Worm (Caenorhabditis elegans): ENCODE data around the gene rhr-1.

Gene rhr-1

DNA sequence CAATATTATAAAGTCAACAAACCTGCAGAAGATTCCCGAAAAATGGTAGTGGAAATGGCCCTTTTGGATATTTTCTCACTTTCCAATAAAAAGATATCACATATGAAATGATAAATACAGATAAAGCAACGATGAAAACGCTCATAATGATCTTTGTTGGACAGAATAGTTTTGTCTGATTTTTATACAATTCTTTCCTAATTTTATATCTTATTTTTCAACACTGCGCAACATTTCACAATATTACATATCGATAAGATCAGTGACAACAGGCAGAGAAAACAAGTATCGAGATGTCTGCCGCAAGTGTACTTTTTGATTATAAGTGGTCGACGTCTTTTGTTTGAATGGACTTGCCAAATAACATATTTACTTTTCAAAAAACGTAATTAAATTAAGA lies 4.8 kb upstream of the rhr-1 start, which contains the start of gene cyp-14A5:
Gene cyp-14A5, minus strand, starts transcription at position 163 of the 400 bp plus-strand sequence.
- TF ChIP-seq zip-2 (tag; optimal IDR thresholded peaks at IDR 0.05) (peak; percentile 66), unc-62 (GFP tag; optimal IDR thresholded peaks at IDR 0.05 in 1 of 2) (peak in 1 of 2 experiments; percentile 96), unc-62 (tag; optimal IDR thresholded peaks at IDR 0.05) (no peak), fos-1 (tag; optimal IDR thresholded peaks at IDR 0.05) (no peak)

DNA sequence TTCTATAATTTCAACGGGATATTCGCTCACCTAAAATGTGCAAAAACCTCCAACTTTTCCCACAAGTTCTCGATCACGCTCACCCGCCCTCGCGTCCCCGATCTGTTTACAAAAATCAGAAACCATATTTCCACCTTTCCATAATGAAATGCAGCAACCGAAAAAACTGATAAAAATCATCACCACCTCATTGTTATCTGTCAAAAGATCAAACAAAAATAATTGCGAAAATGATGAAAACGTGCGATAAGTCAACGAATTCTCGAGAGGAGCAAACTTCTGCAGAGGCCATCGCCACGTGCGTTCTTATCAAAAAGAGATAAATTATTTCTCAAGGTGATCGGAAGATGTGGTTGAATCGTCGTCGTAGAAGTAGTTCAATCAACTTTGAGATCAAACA lies 3.0 kb upstream of the rhr-1 start:
- TF ChIP-seq set-16 (GFP tag; IDR thresholded peaks at IDR 0.05) (no peak), nhr-10 (tag; optimal IDR thresholded peaks at IDR 0.05) (peak; percentile 34), Y48G9A.11 (GFP tag; IDR thresholded peaks at IDR 0.05) (no peak), pha-4 (GFP tag; IDR thresholded peaks at IDR 0.05) (no peak), pha-4 (tag; optimal IDR thresholded peaks at IDR 0.05) (no peak), dmd-6 (GFP tag; IDR thresholded peaks at IDR 0.05) (peak; percentile 95), T20F7.1 (GFP tag; optimal IDR thresholded peaks at IDR 0.05) (no peak), daf-8 (GFP tag; IDR thresholded peaks at IDR 0.05) (no peak), nhr-77 (tag; optimal IDR thresholded peaks at IDR 0.05) (peak; percentile 32), Y5F2A.4 (GFP tag; optimal IDR thresholded peaks at IDR 0.05) (no peak), dmd-8 (GFP tag; IDR thresholded peaks at IDR 0.05) (no peak), lin-29 (GFP tag; IDR thresholded peaks at IDR 0.05) (no peak), php-3 (GFP tag; IDR thresholded peaks at IDR 0.05) (0 out of 2 replicates have a peak, but pooled peaks have one; percentile 16), lin-13 (GFP tag; optimal IDR thresholded peaks at IDR 0.05) (no peak), mdl-1 (tag; optimal IDR thresholded peaks at IDR 0.05) (peak; percentile 54 to 97), tra-1 (GFP tag; IDR thresholded peaks at IDR 0.05) (peak; percentile 85), mxl-3 (GFP tag; optimal IDR thresholded peaks at IDR 0.05) (peak; percentile 96), nhr-48 (tag; optimal IDR thresholded peaks at IDR 0.05) (peak; percentile 39), aha-1 (tag) (peak; percentile 53), duxl-1 (tag; optimal IDR thresholded peaks at IDR 0.05; ENCODE audit: poor library complexity) (no peak), unc-62 (GFP tag; optimal IDR thresholded peaks at IDR 0.05 in 1 of 2) (peak in 1 of 2 experiments; percentile 32), unc-62 (tag; optimal IDR thresholded peaks at IDR 0.05) (no peak), hlh-30 (tag; optimal IDR thresholded peaks at IDR 0.05; ENCODE audit: insufficient read depth) (peak; percentile 75), dve-1 (tag; optimal IDR thresholded peaks at IDR 0.05; ENCODE audit: insufficient read depth) (peak; percentile 81), nhr-25 (tag; optimal IDR thresholded peaks at IDR 0.05; ENCODE audit: borderline replicate concordance, insufficient read depth) (peak; percentile 80), lir-3 (tag; optimal IDR thresholded peaks at IDR 0.05) (no peak), nhr-42 (GFP tag; IDR thresholded peaks at IDR 0.05) (no peak), mxl-2 (GFP tag; conservative IDR thresholded peaks at IDR 0.05) (no peak), D1046.2 (GFP tag; IDR thresholded peaks at IDR 0.05) (no peak), ceh-20 (GFP tag; IDR thresholded peaks at IDR 0.05) (peak; percentile 79), hlh-11 (tag; optimal IDR thresholded peaks at IDR 0.05) (peak; percentile 77), daf-16 (GFP tag; optimal IDR thresholded peaks at IDR 0.05) (no peak), daf-16 (tag; optimal IDR thresholded peaks at IDR 0.05) (peak; percentile 80), pqm-1 (tag; optimal IDR thresholded peaks at IDR 0.05) (peak; percentile 67), nhr-28 (tag; optimal IDR thresholded peaks at IDR 0.05) (peak; percentile 88), tag-97 (GFP tag; IDR thresholded peaks at IDR 0.05) (no peak)

DNA sequence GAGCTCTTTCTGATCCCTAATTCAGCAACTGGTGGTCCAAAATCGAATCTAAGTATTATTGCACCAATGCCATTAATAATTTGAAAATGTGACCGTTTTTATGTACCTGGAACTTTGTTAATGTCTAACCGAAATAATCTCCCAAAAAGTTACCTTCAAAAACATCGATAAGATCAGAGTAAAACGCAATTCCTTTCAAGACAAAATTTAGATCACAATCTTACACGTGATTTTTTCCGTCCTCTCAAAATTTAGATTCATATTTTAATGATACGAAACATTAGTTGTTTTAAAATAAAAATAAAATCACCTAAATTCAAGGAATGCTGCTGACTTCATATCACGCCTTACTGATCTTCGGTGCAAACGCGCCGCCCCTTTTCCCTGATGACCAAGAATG lies 1.6 kb upstream of the rhr-1 start:
- TF ChIP-seq unc-62 (GFP tag; optimal IDR thresholded peaks at IDR 0.05 in 1 of 2) (peak in 1 of 2 experiments; percentile 32), unc-62 (tag; optimal IDR thresholded peaks at IDR 0.05) (no peak), egl-43 (GFP tag; IDR thresholded peaks at IDR 0.05) (no peak)

Measured in whole organism, L4 larva.